Worm (Caenorhabditis elegans) whole organism, dauer: ENCODE data around the gene T05H10.1.

Experiments
- unc-62 ChIP-seq: sonication (generic microtip); optimal IDR thresholded peaks from 2 replicates; lab custom pipeline; 2017; ENCODE audit warnings: missing biosample characterization, missing genetic modification reagents, missing genetic modification characterization

T05H10.1 gene

ce11 chrII:8071012-8071625 lies 28.7 kb downstream of the T05H10.1 start:
- no peak for TF ChIP-seq unc-62 (GFP tag; lab: Kevin White, UChicago)

- TF ChIP-seq unc-62 (GFP tag; lab: Kevin White, UChicago): no peak
Measured at ce11 chrII:8071801-8072544, 29.6 kb downstream of the T05H10.1 start.

DNA sequence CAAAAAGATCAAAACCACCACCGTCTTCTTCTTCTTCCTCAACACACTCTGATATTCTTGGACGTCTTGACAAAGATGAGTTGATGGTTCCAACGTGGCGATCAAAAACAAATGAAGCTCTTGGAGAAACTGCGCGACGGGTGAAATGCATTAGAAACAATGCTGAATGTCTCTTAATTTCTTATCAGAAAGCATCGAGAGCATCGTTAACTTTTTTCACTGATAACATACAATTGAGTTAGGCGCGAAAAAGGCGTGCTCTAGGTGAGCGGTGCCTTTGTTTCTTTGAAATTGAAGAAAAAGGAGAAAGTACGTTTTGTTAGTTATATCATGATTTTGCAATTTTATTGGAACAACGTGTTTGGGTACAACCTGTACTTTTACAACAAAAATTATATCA lies 30.8 kb downstream of the T05H10.1 start, which contains the start of gene gpcp-2:
Gene gpcp-2, minus strand, starts transcription at position 153 of the 400 bp plus-strand sequence.
- no peak for TF ChIP-seq unc-62 (GFP tag; lab: Kevin White, UChicago)

- TF ChIP-seq unc-62 (GFP tag; lab: Kevin White, UChicago): no peak
Measured at ce11 chrII:8074058-8074457, 31.7 kb downstream of the T05H10.1 start.

- no peak for TF ChIP-seq unc-62 (GFP tag; lab: Kevin White, UChicago)
Measured at ce11 chrII:8075324-8075810, 33.0 kb downstream of the T05H10.1 start, which contains the start of gene K02C4.2. Gene K02C4.2 (plus strand): TSS chrII:8075760.

ce11 chrII:8078041-8078440 lies 35.7 kb downstream of the T05H10.1 start, which contains the start of gene K02C4.5:
Gene K02C4.5 (plus strand): TSS chrII:8078435.
- TF ChIP-seq unc-62 (GFP tag; lab: Kevin White, UChicago): no peak

ce11 chrII:8086803-8087202 lies 44.4 kb downstream of the T05H10.1 start, which contains the start of gene K02C4.3:
Gene K02C4.3 (minus strand): TSS chrII:8086853.
- TF ChIP-seq unc-62 (GFP tag; lab: Kevin White, UChicago): no peak

- no peak for TF ChIP-seq unc-62 (GFP tag; lab: Kevin White, UChicago)
Measured at ce11 chrII:8091528-8091927, 49.1 kb downstream of the T05H10.1 start.

DNA sequence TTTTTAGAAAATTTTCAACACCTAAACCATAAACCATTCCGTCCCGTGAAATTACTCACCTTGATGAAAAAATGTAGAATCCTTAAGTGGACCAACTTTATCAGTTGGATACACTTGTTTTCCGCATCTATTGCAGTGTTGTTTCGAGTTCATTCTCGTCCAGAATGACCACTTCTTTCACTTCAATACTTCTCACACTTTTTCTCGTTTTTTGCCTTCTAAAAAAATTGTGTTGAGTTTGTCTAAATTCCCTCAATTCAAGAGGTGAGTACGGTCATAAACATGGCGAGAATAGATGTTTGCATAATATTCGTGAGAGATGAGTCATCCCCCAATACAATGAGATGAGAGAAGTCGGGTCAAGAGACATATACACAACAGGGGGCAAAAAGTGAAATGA lies 50.1 kb downstream of the T05H10.1 start, which contains the start of gene ltd-1:
Gene ltd-1, minus strand, starts transcription at position 218 of the 400 bp plus-strand sequence.
- TF ChIP-seq unc-62 (GFP tag; lab: Kevin White, UChicago): no peak

DNA sequence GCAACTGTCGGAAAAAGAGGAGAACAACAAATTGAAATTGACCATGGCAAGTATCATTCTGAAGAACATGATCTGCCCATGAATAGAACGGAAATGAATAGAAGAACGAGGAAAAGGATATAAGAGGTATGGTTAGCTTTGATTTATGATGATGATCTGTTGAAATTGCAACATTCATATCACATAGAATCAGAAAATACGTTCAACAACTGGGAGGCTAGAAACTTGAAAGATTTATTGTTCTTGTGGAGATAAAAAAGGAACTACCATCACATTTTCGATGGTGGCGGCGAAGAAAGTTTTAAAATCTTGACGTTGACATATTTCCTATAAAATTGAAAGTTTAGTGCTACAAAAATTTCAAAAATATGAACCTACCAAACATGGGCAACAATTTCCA lies 50.9 kb downstream of the T05H10.1 start:
- no peak for TF ChIP-seq unc-62 (GFP tag; lab: Kevin White, UChicago)

- TF ChIP-seq unc-62 (GFP tag; lab: Kevin White, UChicago): no peak
Measured at ce11 chrII:8093914-8094313, 51.5 kb downstream of the T05H10.1 start.
